Fruit fly (Drosophila melanogaster): Measurements from ENCODE around the gene Map205.

dm6 chr3R:32046658-32047057, 21.6 kb downstream of the Map205 start:
- TF ChIP-seq Mnt (GFP tag; optimal IDR thresholded peaks at IDR 0.05) (no peak), Crg-1 (GFP tag; optimal IDR thresholded peaks at IDR 0.05) (no peak), CG12768 (GFP tag; optimal IDR thresholded peaks at IDR 0.05) (no peak), bab1 (GFP tag; optimal IDR thresholded peaks at IDR 0.05) (no peak), cic (GFP tag; optimal IDR thresholded peaks at IDR 0.05) (no peak), toe (GFP tag; optimal IDR thresholded peaks at IDR 0.05) (no peak), pad (GFP tag; optimal IDR thresholded peaks at IDR 0.05) (no peak), cnc (optimal IDR thresholded peaks at IDR 0.05) (no peak), CG33017 (tag; optimal IDR thresholded peaks at IDR 0.05) (no peak), CG7101 (tag; optimal IDR thresholded peaks at IDR 0.05) (no peak), tj (GFP tag; optimal IDR thresholded peaks at IDR 0.05) (no peak), ovo (GFP tag; optimal IDR thresholded peaks at IDR 0.05) (no peak), CG11617 (GFP tag; optimal IDR thresholded peaks at IDR 0.05) (no peak)

All from whole organism, adult.